Worm (Caenorhabditis elegans) whole organism, late embryonic: ENCODE results near the gene srlf-32.

ENCODE experiments used
- C08G9.2 ChIP-seq: sonication (generic microtip); optimal IDR thresholded peaks from 2 replicates; lab custom pipeline; 2016; ENCODE audit warnings: mild to moderate bottlenecking, missing genetic modification characterization, moderate library complexity, missing compliant biosample characterization
- C38D4.7 ChIP-seq: fragments of 200-800 bp; sonication (Bioruptor generic); optimal IDR thresholded peaks from 2 replicates; lab custom pipeline; 2018; ENCODE audit warnings: mild to moderate bottlenecking, missing genetic modification characterization, moderate library complexity, missing compliant biosample characterization
- K02D7.2 ChIP-seq: sonication (generic microtip); optimal IDR thresholded peaks from 2 replicates; lab custom pipeline; 2017; ENCODE audit warnings: mild to moderate bottlenecking, missing genetic modification characterization, missing compliant biosample characterization
- T23F11.4 ChIP-seq: fragments of 200-800 bp; sonication (Bioruptor generic); optimal IDR thresholded peaks from 2 replicates; lab custom pipeline; 2018; ENCODE audit warnings: mild to moderate bottlenecking, missing genetic modification characterization, missing compliant biosample characterization
- Y22D7AL.16 ChIP-seq: sonication (generic microtip); optimal IDR thresholded peaks from 2 replicates; lab custom pipeline; 2016; ENCODE audit warnings: missing genetic modification characterization, missing compliant biosample characterization
- ahr-1 ChIP-seq: sonication (generic microtip); optimal IDR thresholded peaks from 2 replicates; lab custom pipeline; 2016; ENCODE audit warnings: missing genetic modification characterization, missing compliant biosample characterization
- ama-1 ChIP-seq: fragments of 150-350 bp; optimal IDR thresholded peaks from 2 replicates; lab custom pipeline; 2014
- ceh-30 ChIP-seq: fragments of 150-350 bp; optimal IDR thresholded peaks from 2 replicates; lab custom pipeline; 2014; ENCODE audit warnings: missing biosample characterization, missing genetic modification characterization
- ceh-45 ChIP-seq: fragments of 200-800 bp; sonication (Bioruptor generic); IDR thresholded peaks from 2 replicates; pipeline ENCODE4 v1.3.6; 2022; ENCODE audit warnings: missing genetic modification reagents, missing genetic modification characterization, missing compliant biosample characterization
- che-1 ChIP-seq: sonication (generic microtip); optimal IDR thresholded peaks from 2 replicates; lab custom pipeline; 2016; ENCODE audit warnings: mild to moderate bottlenecking, missing genetic modification characterization, missing compliant biosample characterization
- dmd-4 ChIP-seq: sonication (generic microtip); optimal IDR thresholded peaks from 2 replicates; lab custom pipeline; 2016; ENCODE audit warnings: borderline replicate concordance, missing genetic modification characterization, missing compliant biosample characterization
- elt-2 ChIP-seq: sonication (generic microtip); optimal IDR thresholded peaks from 2 replicates; lab custom pipeline; 2016; ENCODE audit warnings: missing genetic modification reagents, missing genetic modification characterization, missing compliant biosample characterization
- ets-4 ChIP-seq: sonication (generic microtip); optimal IDR thresholded peaks from 2 replicates; lab custom pipeline; 2016; ENCODE audit warnings: missing genetic modification characterization, missing compliant biosample characterization
- fax-1 ChIP-seq: sonication (generic microtip); optimal IDR thresholded peaks from 2 replicates; lab custom pipeline; 2016; ENCODE audit warnings: missing genotype, missing genetic modification characterization, missing compliant biosample characterization
- fkh-6 ChIP-seq: sonication (generic microtip); optimal IDR thresholded peaks from 2 replicates; lab custom pipeline; 2016; ENCODE audit warnings: missing genetic modification characterization, missing compliant biosample characterization
- gmeb-2 ChIP-seq: sonication (generic microtip); optimal IDR thresholded peaks from 2 replicates; lab custom pipeline; 2016; ENCODE audit warnings: missing genetic modification characterization, inconsistent platforms, missing compliant biosample characterization
- hlh-15 ChIP-seq: sonication (generic microtip); optimal IDR thresholded peaks from 2 replicates; lab custom pipeline; 2016; ENCODE audit warnings: missing genetic modification characterization, missing compliant biosample characterization
- hlh-30 ChIP-seq: sonication (generic microtip); optimal IDR thresholded peaks from 2 replicates; lab custom pipeline; 2017; ENCODE audit warnings: antibody characterized with exemption, missing genetic modification characterization, missing compliant biosample characterization; ENCODE audit not compliant: insufficient read depth
- hlh-6 ChIP-seq: sonication (generic microtip); optimal IDR thresholded peaks from 2 replicates; lab custom pipeline; 2016; ENCODE audit warnings: missing genotype, missing genetic modification characterization, missing compliant biosample characterization
- mec-3 ChIP-seq: sonication (generic microtip); optimal IDR thresholded peaks from 2 replicates; lab custom pipeline; 2016; ENCODE audit warnings: borderline replicate concordance, missing genetic modification characterization, missing compliant biosample characterization
- nfya-1 ChIP-seq: sonication (generic microtip); optimal IDR thresholded peaks from 2 replicates; lab custom pipeline; 2017; ENCODE audit warnings: missing genetic modification characterization, mild to moderate bottlenecking, missing compliant biosample characterization, antibody characterized with exemption, moderate library complexity
- nhr-232 ChIP-seq: sonication (generic microtip); optimal IDR thresholded peaks from 2 replicates; lab custom pipeline; 2016; ENCODE audit warnings: missing genetic modification characterization, missing compliant biosample characterization
- npax-4 ChIP-seq: sonication (generic microtip); optimal IDR thresholded peaks from 2 replicates; lab custom pipeline; 2016; ENCODE audit warnings: missing genetic modification characterization, missing compliant biosample characterization
- odd-2 ChIP-seq: sonication (generic microtip); optimal IDR thresholded peaks from 2 replicates; lab custom pipeline; 2017; ENCODE audit warnings: antibody characterized with exemption, mild to moderate bottlenecking, missing genetic modification characterization, missing compliant biosample characterization
- pag-3 ChIP-seq: sonication (generic microtip); optimal IDR thresholded peaks from 2 replicates; lab custom pipeline; 2016; ENCODE audit warnings: missing compliant biosample characterization, missing genetic modification characterization, borderline replicate concordance
- pax-1 ChIP-seq: fragments of 150-350 bp; optimal IDR thresholded peaks from 2 replicates; lab custom pipeline; 2014; ENCODE audit warnings: missing biosample characterization, missing genetic modification characterization
- pha-2 ChIP-seq: sonication (generic microtip); optimal IDR thresholded peaks from 2 replicates; lab custom pipeline; 2017; ENCODE audit warnings: mild to moderate bottlenecking, missing genetic modification characterization, missing compliant biosample characterization
- pqm-1 ChIP-seq: sonication (generic microtip); optimal IDR thresholded peaks from 2 replicates; lab custom pipeline; 2016; ENCODE audit warnings: missing genetic modification characterization, missing compliant biosample characterization
- pros-1 ChIP-seq: fragments of 150-350 bp; optimal IDR thresholded peaks from 2 replicates; lab custom pipeline; 2014; ENCODE audit warnings: missing biosample characterization, missing genetic modification reagents, missing genetic modification characterization
- ref-2 ChIP-seq: sonication (generic microtip); optimal IDR thresholded peaks from 2 replicates; lab custom pipeline; 2016; ENCODE audit warnings: missing genetic modification characterization, missing compliant biosample characterization
- sox-2 ChIP-seq: fragments of 200-800 bp; sonication (Bioruptor generic); IDR thresholded peaks from 2 replicates; pipeline ENCODE4 v1.3.6; 2022; ENCODE audit warnings: missing genetic modification reagents, missing genetic modification characterization, missing compliant biosample characterization
- sox-4 ChIP-seq: sonication (generic microtip); optimal IDR thresholded peaks from 2 replicates; lab custom pipeline; 2017; ENCODE audit warnings: mild to moderate bottlenecking, missing genetic modification characterization, inconsistent platforms, missing compliant biosample characterization
- tbx-7 ChIP-seq: sonication (generic microtip); optimal IDR thresholded peaks from 2 replicates; lab custom pipeline; 2016; ENCODE audit warnings: missing genotype, missing genetic modification characterization, missing compliant biosample characterization
- ttx-3 ChIP-seq: sonication (generic microtip); optimal IDR thresholded peaks from 2 replicates; lab custom pipeline; 2016; ENCODE audit warnings: missing genetic modification reagents, missing genetic modification characterization, missing compliant biosample characterization
- unc-3 ChIP-seq, 2 experiments: fragments of 200-800 bp in 1 of 2; sonication (Bioruptor generic) in 1 of 2; sonication (generic microtip) in 1 of 2; conservative IDR thresholded peaks in 1 of 2; optimal IDR thresholded peaks in 1 of 2; 2 replicates each; pipeline versions ENCODE4 v1.3.6 to Lab custom; 2016 to 2022; ENCODE audit warnings: missing compliant biosample characterization in 2 of 2, missing genetic modification characterization in 2 of 2, missing genetic modification reagents in 1 of 2
- unc-86 ChIP-seq: sonication (generic microtip); optimal IDR thresholded peaks from 2 replicates; lab custom pipeline; 2016; ENCODE audit warnings: missing genetic modification characterization, missing compliant biosample characterization
- ztf-16 ChIP-seq: sonication (generic microtip); optimal IDR thresholded peaks from 2 replicates; lab custom pipeline; 2017; ENCODE audit warnings: missing genetic modification characterization, missing compliant biosample characterization

srlf-32 gene

DNA sequence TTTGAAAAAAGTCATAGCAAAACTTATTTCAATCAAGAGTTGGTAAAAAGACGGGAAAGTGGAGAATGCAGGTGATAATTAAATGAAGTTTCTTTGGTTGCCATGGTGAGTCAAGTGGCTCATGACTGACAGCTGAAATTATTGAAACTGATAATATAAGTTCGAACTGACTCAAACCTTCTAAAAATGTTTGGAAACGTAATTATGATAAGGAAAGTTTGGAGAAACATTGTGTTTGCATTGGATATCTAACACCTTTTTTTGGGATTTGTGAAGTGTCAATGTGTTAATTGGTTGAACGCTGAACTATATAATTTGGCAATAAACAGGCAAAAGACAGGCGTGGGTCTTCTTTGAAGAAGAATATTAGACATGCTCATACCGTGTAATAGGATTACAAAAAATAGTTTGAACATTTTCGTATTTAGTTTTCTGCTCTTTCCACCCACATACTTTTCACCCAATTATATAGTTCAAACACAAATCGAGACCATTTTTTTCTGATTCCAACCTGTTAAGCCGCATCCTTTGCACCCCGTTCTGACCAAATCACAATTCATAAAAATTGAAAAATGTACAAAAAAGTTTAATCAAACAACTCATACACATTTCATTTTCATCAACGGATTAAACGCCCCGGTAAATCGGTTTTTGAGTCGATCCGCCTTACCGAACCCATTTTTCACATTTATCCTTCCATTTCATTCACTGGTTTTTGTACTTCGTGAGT, at the start of gene srlf-32, which contains the start of gene srlf-33:
Gene srlf-32 (plus strand): TSS at position 680 of the 730 bp plus-strand sequence.
Gene srlf-33 (minus strand): TSS at position 101 of the 730 bp plus-strand sequence.
- TF ChIP-seq unc-86 (no peak), Y22D7AL.16 (no peak), dmd-4 (tag; lab: Kevin White, UChicago) (no peak), hlh-30 (no peak)

DNA sequence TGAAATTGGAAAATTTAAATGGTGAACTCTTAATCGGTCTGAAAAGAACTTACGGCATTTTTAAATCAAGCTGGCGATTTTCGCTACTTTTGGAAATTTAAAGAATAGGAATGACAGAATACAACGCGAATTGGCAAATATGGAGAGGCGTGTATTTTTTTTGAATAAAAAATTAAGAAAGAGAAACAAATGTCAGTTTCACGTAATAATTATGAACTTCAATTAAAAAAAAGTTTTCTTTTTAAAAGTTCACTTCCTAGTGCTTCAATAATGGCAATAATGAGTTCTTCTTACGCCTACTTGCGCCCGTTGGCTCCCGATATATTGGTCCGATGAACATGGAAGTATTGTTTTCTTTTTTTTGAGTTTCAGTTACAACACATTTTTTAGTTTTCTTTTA, 48.2 kb upstream of the srlf-32 start, which contains the start of gene pph-2:
Gene pph-2 (minus strand): TSS at position 101 of the 400 bp plus-strand sequence.
- no peak for TF ChIP-seq C38D4.7
- no peak for TF ChIP-seq odd-2 (tag; lab: Kevin White, UChicago)
- TF ChIP-seq hlh-15: no peak
- no peak for TF ChIP-seq che-1 (tag; lab: Kevin White, UChicago)
- no peak for TF ChIP-seq T23F11.4 (GFP tag; lab: Kevin White, UChicago)
- TF ChIP-seq hlh-6 (tag; lab: Kevin White, UChicago): no peak
- no peak for TF ChIP-seq npax-4
- TF ChIP-seq unc-86: no peak

DNA sequence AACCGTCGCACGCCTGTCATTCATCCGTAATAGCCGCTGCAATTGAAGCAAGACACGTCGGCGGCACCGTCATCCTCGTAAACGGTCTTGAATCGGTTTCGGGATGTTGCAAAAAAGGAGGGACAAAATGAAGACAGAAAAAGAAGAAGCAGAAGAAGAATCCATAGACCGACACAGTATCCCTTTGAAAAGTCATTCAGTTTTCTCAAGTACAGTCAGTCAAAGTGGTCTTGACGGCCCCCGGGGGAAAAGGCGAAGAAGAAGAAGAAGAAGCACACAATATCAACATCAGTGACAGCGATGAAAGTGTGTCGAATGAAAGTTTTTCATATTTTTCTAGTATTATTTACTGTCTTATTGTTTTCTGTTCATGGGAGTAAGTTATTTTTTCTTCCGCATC, 47.6 kb upstream of the srlf-32 start, which contains the start of gene cutl-27:
Gene cutl-27 (plus strand): TSS at position 301 of the 400 bp plus-strand sequence.
- no peak for TF ChIP-seq pqm-1 (tag; lab: Kevin White, UChicago)

DNA sequence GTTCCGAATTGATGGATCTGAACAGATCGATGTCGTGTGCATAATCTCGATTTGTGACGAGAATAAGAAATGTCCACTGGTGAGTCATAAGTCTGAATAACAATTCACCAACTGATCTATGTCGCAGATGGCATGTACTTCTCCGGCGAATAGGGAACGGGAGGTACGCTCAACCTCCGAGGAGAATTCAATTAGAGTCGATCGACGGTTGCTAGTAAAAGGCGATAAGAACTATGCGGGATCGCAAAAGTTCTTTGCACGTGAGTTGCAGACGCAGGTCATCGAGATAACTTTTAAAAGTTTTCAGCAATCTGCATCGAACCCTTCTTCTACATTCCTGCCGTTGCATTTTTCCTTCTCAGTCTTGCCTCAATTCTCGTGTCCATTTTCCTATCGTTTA, 43.3 kb upstream of the srlf-32 start:
- TF ChIP-seq npax-4 (no peak), elt-2 (no peak), dmd-4 (tag; lab: Kevin White, UChicago) (no peak), pag-3 (no peak), nhr-232 (tag; lab: Kevin White, UChicago) (no peak), ttx-3 (no peak), T23F11.4 (GFP tag; lab: Kevin White, UChicago) (no peak), fax-1 (tag; lab: Kevin White, UChicago) (no peak), nfya-1 (tag; lab: Kevin White, UChicago) (no peak), ceh-45 (GFP tag; lab: Robert Waterston, UW) (no peak), fkh-6 (tag; lab: Kevin White, UChicago) (no peak), pha-2 (tag; lab: Kevin White, UChicago) (no peak)

DNA sequence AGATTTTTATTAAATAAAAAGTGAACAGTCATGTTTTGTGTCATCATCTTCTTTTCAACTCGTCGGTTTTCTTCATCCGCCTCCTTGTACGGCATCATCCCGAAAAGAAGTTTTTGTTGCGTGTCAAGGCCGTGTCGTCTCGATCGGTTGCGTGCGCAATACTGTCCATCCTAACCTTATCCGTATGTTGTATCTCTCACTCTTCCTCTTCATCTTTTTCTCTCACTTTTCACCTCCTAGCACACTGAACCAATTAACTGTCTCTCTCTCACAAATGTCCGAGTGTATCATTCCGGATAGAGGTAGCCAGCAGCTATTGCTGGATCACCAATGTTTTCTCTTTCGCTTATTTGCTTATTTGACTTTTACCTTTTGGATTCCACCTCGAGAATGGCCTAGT, 42.3 kb upstream of the srlf-32 start:
- TF ChIP-seq pros-1 (tag; lab: Kevin White, UChicago) (no peak), unc-3 (GFP tag; conservative IDR thresholded peaks at IDR 0.05; lab: Robert Waterston, UW) (no peak), unc-3 (tag; optimal IDR thresholded peaks at IDR 0.05; lab: Kevin White, UChicago) (no peak), mec-3 (tag; lab: Kevin White, UChicago) (no peak), ztf-16 (tag; lab: Kevin White, UChicago) (no peak), sox-2 (GFP tag; lab: Robert Waterston, UW) (no peak), pag-3 (no peak)

DNA sequence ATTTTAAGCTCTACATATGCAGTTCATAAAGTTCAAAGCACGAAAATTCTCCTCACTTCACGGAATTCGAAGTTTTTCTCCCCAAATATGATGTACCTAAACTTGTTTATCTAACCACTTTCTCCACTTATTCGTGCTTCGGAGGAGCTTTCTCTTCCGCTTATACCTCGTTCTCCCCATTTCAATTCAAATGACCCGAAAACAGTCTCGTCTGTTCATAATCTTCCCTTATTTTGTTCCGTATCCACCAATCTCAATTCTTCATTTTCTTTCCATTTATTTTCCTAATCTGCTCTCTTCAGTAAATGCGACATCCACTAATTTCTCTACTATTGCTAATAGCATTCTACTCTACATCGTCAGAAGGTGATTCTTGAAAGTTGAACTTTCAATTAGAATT, 40.5 kb upstream of the srlf-32 start, which contains the start of gene let-653:
Gene let-653 (plus strand): TSS at position 301 of the 400 bp plus-strand sequence.
- TF ChIP-seq C38D4.7: no peak
- no peak for TF ChIP-seq hlh-15
- TF ChIP-seq K02D7.2: no peak
- no peak for TF ChIP-seq Y22D7AL.16
- TF ChIP-seq fkh-6 (tag; lab: Kevin White, UChicago): no peak
- TF ChIP-seq gmeb-2 (tag; lab: Kevin White, UChicago): no peak
- no peak for TF ChIP-seq ets-4 (tag; lab: Kevin White, UChicago)
- TF ChIP-seq ama-1 (lab: Kevin White, UChicago): no peak
- no peak for TF ChIP-seq hlh-6 (tag; lab: Kevin White, UChicago)
- no peak for TF ChIP-seq sox-4 (tag; lab: Kevin White, UChicago)
- TF ChIP-seq ref-2 (tag; lab: Kevin White, UChicago): no peak
- TF ChIP-seq elt-2: no peak
- TF ChIP-seq ahr-1: no peak
- TF ChIP-seq tbx-7 (tag; lab: Kevin White, UChicago): no peak
- no peak for TF ChIP-seq C08G9.2 (tag; lab: Kevin White, UChicago)
- no peak for TF ChIP-seq ceh-30
- no peak for TF ChIP-seq ceh-45 (GFP tag; lab: Robert Waterston, UW)
- no peak for TF ChIP-seq pax-1 (tag; lab: Kevin White, UChicago)
- no peak for TF ChIP-seq fax-1 (tag; lab: Kevin White, UChicago)
